Worm (Caenorhabditis elegans): Measurements from ENCODE around the gene syx-5.
A peak's percentile ranks its signal among the peaks of the same experiment; 100 is the strongest.

DNA sequence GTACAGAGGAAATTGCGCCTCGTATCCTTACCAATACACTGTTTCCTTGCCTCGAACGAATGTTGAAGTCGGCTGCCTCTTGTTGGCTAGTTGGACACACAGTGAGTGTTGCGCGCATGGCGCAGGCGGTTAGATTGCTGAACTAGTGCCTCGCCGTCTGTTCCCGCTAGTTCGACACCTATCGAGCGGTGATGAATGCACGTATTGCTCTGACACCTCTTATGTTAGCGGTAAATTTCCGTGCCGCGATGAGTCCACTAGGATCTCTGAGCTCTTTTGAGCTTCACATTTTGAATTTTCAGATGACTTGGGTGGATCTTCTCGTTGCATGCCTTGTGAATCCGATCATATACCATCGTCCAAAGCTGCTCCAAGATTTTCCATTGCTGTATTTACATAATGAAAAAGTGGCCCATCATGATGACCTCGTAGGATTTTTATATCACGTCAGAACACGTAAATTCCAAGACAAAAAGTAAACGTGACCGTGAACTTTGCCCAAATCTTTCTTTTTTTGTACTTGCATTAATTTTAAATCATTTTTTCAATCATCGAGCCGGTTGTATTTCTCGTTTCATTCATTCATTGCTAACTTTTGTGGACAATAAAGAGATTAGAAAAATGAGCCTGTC, 18.2 kb downstream of the syx-5 start, which contains the start of gene F55A11.11:
- no peak for TF ChIP-seq ama-1 (optimal IDR thresholded peaks at IDR 0.05)
- TF ChIP-seq nhr-232 (tag; optimal IDR thresholded peaks at IDR 0.05), result peak; percentile 93
- peak; percentile 92 for TF ChIP-seq T23F11.4 (GFP tag; optimal IDR thresholded peaks at IDR 0.05)
- TF ChIP-seq sdc-2 (tag; optimal IDR thresholded peaks at IDR 0.05), result peak; percentile 87
- TF ChIP-seq ceh-9 (tag; optimal IDR thresholded peaks at IDR 0.05), result peak; percentile 88
- TF ChIP-seq hlh-13 (GFP tag; optimal IDR thresholded peaks at IDR 0.05), result peak; percentile 94
- TF ChIP-seq nfya-1 (tag; optimal IDR thresholded peaks at IDR 0.05), result peak; percentile 81
- peak; percentile 94 for TF ChIP-seq tbx-2 (tag; optimal IDR thresholded peaks at IDR 0.05)
- peak; percentile 85 for TF ChIP-seq fkh-10 (GFP tag; optimal IDR thresholded peaks at IDR 0.05)
- peak; percentile 85 for TF ChIP-seq unc-86 (tag; optimal IDR thresholded peaks at IDR 0.05)
- peak; percentile 96 for TF ChIP-seq ceh-6 (GFP tag; optimal IDR thresholded peaks at IDR 0.05)
- TF ChIP-seq ceh-2 (tag; optimal IDR thresholded peaks at IDR 0.05), result peak; percentile 88
- no peak for TF ChIP-seq unc-55 (GFP tag; optimal IDR thresholded peaks at IDR 0.05)
- peak; percentile 94 for TF ChIP-seq ztf-16 (tag; optimal IDR thresholded peaks at IDR 0.05)
